Worm (Caenorhabditis elegans) whole organism, L4 larva: ENCODE measurements around the gene nhr-3.

Experiments used
- D1046.2 ChIP-seq: fragments of 200-800 bp; sonication (Bioruptor generic); IDR thresholded peaks from 2 replicates; pipeline ENCODE4 v1.3.6; 2022; ENCODE audit warnings: missing genetic modification characterization, missing compliant biosample characterization
- F44E2.7 ChIP-seq: fragments of 200-800 bp; sonication (Bioruptor generic); IDR thresholded peaks from 2 replicates; pipeline ENCODE4 v2.1.2; 2022; ENCODE audit warnings: missing genetic modification characterization, missing compliant biosample characterization
- T26A8.4 ChIP-seq: fragments of 200-800 bp; sonication (Bioruptor generic); IDR thresholded peaks from 2 replicates; pipeline ENCODE4 v1.3.6; 2022; ENCODE audit warnings: missing genetic modification characterization, missing compliant biosample characterization
- aha-1 ChIP-seq: fragments of 150-350 bp; peaks from one replicate; lab custom pipeline; 2014; ENCODE audit warnings: missing biosample characterization, missing genetic modification characterization
- arid-1 ChIP-seq: fragments of 200-800 bp; sonication (Bioruptor generic); conservative IDR thresholded peaks from 2 replicates; pipeline ENCODE4 v1.3.6; 2022; ENCODE audit warnings: missing genetic modification reagents, missing genetic modification characterization, missing compliant biosample characterization
- ceh-20 ChIP-seq: fragments of 200-800 bp; sonication (Bioruptor generic); IDR thresholded peaks from 2 replicates; pipeline ENCODE4 v1.3.6; 2022; ENCODE audit warnings: missing genetic modification reagents, missing genetic modification characterization, missing compliant biosample characterization
- ctbp-1 ChIP-seq: fragments of 200-800 bp; sonication (Bioruptor generic); IDR thresholded peaks from 2 replicates; pipeline ENCODE4 v1.3.6; 2022; ENCODE audit warnings: missing genetic modification reagents, missing genetic modification characterization, missing compliant biosample characterization
- daf-16 ChIP-seq, 3 experiments: sonication (generic microtip); optimal IDR thresholded peaks; 2 replicates each; lab custom pipeline; 2016 to 2017; ENCODE audit warnings: missing genetic modification characterization in 3 of 3, missing genetic modification reagents in 3 of 3, mild to moderate bottlenecking in 2 of 3, missing compliant biosample characterization in 2 of 3, missing biosample characterization in 1 of 3, moderate library complexity in 1 of 3
- dmd-6 ChIP-seq: fragments of 200-800 bp; sonication (Bioruptor generic); IDR thresholded peaks from 2 replicates; pipeline ENCODE4 v1.3.6; 2022; ENCODE audit warnings: missing genetic modification reagents, missing genetic modification characterization, missing compliant biosample characterization
- dmd-8 ChIP-seq: fragments of 200-800 bp; sonication (Bioruptor generic); IDR thresholded peaks from 2 replicates; pipeline ENCODE4 v1.3.6; 2022; ENCODE audit warnings: missing genetic modification characterization, missing compliant biosample characterization
- duxl-1 ChIP-seq: sonication (generic microtip); optimal IDR thresholded peaks from 2 replicates; lab custom pipeline; 2016; ENCODE audit warnings: mild to moderate bottlenecking, missing genetic modification characterization, moderate library complexity, missing compliant biosample characterization; ENCODE audit not compliant: poor library complexity
- dve-1 ChIP-seq: sonication (generic microtip); optimal IDR thresholded peaks from 2 replicates; lab custom pipeline; 2017; ENCODE audit warnings: antibody characterized with exemption, mild to moderate bottlenecking, missing genetic modification characterization, missing compliant biosample characterization; ENCODE audit not compliant: insufficient read depth
- egl-27 ChIP-seq: sonication (generic microtip); optimal IDR thresholded peaks from 3 replicates; lab custom pipeline; 2017; ENCODE audit warnings: missing biosample characterization, missing genetic modification reagents, missing genetic modification characterization
- fkh-10 ChIP-seq: fragments of 150-350 bp; optimal IDR thresholded peaks from 2 replicates; lab custom pipeline; 2014; ENCODE audit warnings: missing biosample characterization, missing genetic modification reagents, missing genetic modification characterization
- fos-1 ChIP-seq: fragments of 150-350 bp; optimal IDR thresholded peaks from 2 replicates; lab custom pipeline; 2014; ENCODE audit warnings: missing biosample characterization, missing genetic modification characterization
- hif-1 ChIP-seq, 2 experiments: sonication (generic microtip); optimal IDR thresholded peaks; 2 replicates each; lab custom pipeline; 2016 to 2017; ENCODE audit warnings: missing compliant biosample characterization in 2 of 2, missing genetic modification characterization in 2 of 2, missing genetic modification reagents in 2 of 2, missing genotype in 2 of 2, mild to moderate bottlenecking in 1 of 2
- hlh-11 ChIP-seq: fragments of 200-800 bp; sonication (Bioruptor generic); optimal IDR thresholded peaks from 2 replicates; lab custom pipeline; 2018; ENCODE audit warnings: mild to moderate bottlenecking, missing genetic modification characterization, missing compliant biosample characterization
- hlh-30 ChIP-seq: sonication (generic microtip); optimal IDR thresholded peaks from 2 replicates; lab custom pipeline; 2017; ENCODE audit warnings: antibody characterized with exemption, mild to moderate bottlenecking, missing genetic modification characterization, missing compliant biosample characterization; ENCODE audit not compliant: insufficient read depth
- hmg-1.1 ChIP-seq: fragments of 200-800 bp; sonication (Bioruptor generic); IDR thresholded peaks from 2 replicates; pipeline ENCODE4 v1.3.6; 2022; ENCODE audit warnings: missing genetic modification reagents, missing genetic modification characterization, missing compliant biosample characterization
- lin-13 ChIP-seq: fragments of 150-350 bp; optimal IDR thresholded peaks from 2 replicates; lab custom pipeline; 2014; ENCODE audit warnings: missing biosample characterization, missing genetic modification reagents, missing genetic modification characterization
- lin-38 ChIP-seq: fragments of 200-800 bp; sonication (Bioruptor generic); IDR thresholded peaks from 2 replicates; pipeline ENCODE4 v1.3.6; 2022; ENCODE audit warnings: missing genetic modification reagents, missing genetic modification characterization, missing compliant biosample characterization
- lsy-2 ChIP-seq, 2 experiments: fragments of 150-350 bp in 1 of 2; sonication (generic microtip) in 1 of 2; optimal IDR thresholded peaks; 2 replicates each; lab custom pipeline; 2014 to 2017; ENCODE audit warnings: missing biosample characterization in 2 of 2, missing genetic modification characterization in 2 of 2
- mdl-1 ChIP-seq, 2 experiments: fragments of 150-350 bp in 1 of 2; sonication (generic microtip) in 1 of 2; optimal IDR thresholded peaks; 2 replicates each; lab custom pipeline; 2014 to 2017; ENCODE audit warnings: missing biosample characterization in 2 of 2, missing genetic modification characterization in 2 of 2
- mep-1 ChIP-seq: fragments of 150-350 bp; sonication (generic microtip); optimal IDR thresholded peaks from 3 replicates; lab custom pipeline; 2014; ENCODE audit warnings: missing biosample characterization, missing genetic modification characterization
- mxl-3 ChIP-seq: fragments of 200-800 bp; sonication (Bioruptor generic); optimal IDR thresholded peaks from 2 replicates; lab custom pipeline; 2018; ENCODE audit warnings: mild to moderate bottlenecking, missing genetic modification characterization, missing compliant biosample characterization
- nhr-102 ChIP-seq: sonication (generic microtip); optimal IDR thresholded peaks from 2 replicates; lab custom pipeline; 2016; ENCODE audit warnings: mild to moderate bottlenecking, missing genetic modification characterization, moderate library complexity, missing compliant biosample characterization
- nhr-237 ChIP-seq: sonication (generic microtip); optimal IDR thresholded peaks from 2 replicates; lab custom pipeline; 2017; ENCODE audit warnings: missing biosample characterization, missing genetic modification characterization
- nhr-28 ChIP-seq: fragments of 150-350 bp; optimal IDR thresholded peaks from 2 replicates; lab custom pipeline; 2014; ENCODE audit warnings: missing biosample characterization, missing genetic modification characterization
- nhr-48 ChIP-seq: sonication (generic microtip); optimal IDR thresholded peaks from 2 replicates; lab custom pipeline; 2016; ENCODE audit warnings: mild to moderate bottlenecking, missing genetic modification characterization, missing compliant biosample characterization
- pha-4 ChIP-seq, 2 experiments: fragments of 150-350 bp in 1 of 2; fragments of 200-800 bp in 1 of 2; sonication (Bioruptor generic) in 1 of 2; IDR thresholded peaks in 1 of 2; optimal IDR thresholded peaks in 1 of 2; 2 replicates each; pipeline versions ENCODE4 v1.3.6 to Lab custom; 2014 to 2022; ENCODE audit warnings: missing genetic modification characterization in 2 of 2, missing genetic modification reagents in 2 of 2, missing biosample characterization in 1 of 2, missing compliant biosample characterization in 1 of 2
- rbr-2 ChIP-seq: sonication (generic microtip); optimal IDR thresholded peaks from 2 replicates; lab custom pipeline; 2016; ENCODE audit warnings: missing genotype, missing genetic modification characterization, missing compliant biosample characterization
- saeg-2 ChIP-seq: fragments of 200-800 bp; sonication (Bioruptor generic); IDR thresholded peaks from 2 replicates; pipeline ENCODE4 v1.3.6; 2022; ENCODE audit warnings: missing genetic modification reagents, missing genetic modification characterization, missing compliant biosample characterization
- set-16 ChIP-seq: fragments of 200-800 bp; sonication (Bioruptor generic); IDR thresholded peaks from 2 replicates; pipeline ENCODE4 v1.3.6; 2022; ENCODE audit warnings: missing genetic modification reagents, missing genetic modification characterization, missing compliant biosample characterization
- skn-1 ChIP-seq: fragments of 150-350 bp; optimal IDR thresholded peaks from 2 replicates; lab custom pipeline; 2014; ENCODE audit warnings: missing biosample characterization, missing genetic modification characterization
- snpc-4 ChIP-seq: fragments of 150-350 bp; optimal IDR thresholded peaks from 2 replicates; lab custom pipeline; 2014; ENCODE audit warnings: missing biosample characterization, missing genetic modification characterization
- unc-39 ChIP-seq: sonication (generic microtip); optimal IDR thresholded peaks from 2 replicates; lab custom pipeline; 2017; ENCODE audit warnings: missing biosample characterization, missing genetic modification characterization
- unc-62 ChIP-seq, 3 experiments: fragments of 150-350 bp in 1 of 3; sonication (generic microtip); optimal IDR thresholded peaks in 2 of 3; peaks in 1 of 3; 1 replicate in 1 of 3; 2 replicates in 2 of 3; lab custom pipeline; 2014 to 2017; ENCODE audit warnings: missing biosample characterization in 3 of 3, missing genetic modification characterization in 3 of 3, missing genetic modification reagents in 3 of 3, missing genotype in 1 of 3
- zag-1 ChIP-seq: fragments of 150-350 bp; optimal IDR thresholded peaks from 2 replicates; lab custom pipeline; 2014; ENCODE audit warnings: missing biosample characterization, missing genetic modification characterization
- zip-11 ChIP-seq: fragments of 200-800 bp; sonication (Bioruptor generic); IDR thresholded peaks from 2 replicates; pipeline ENCODE4 v1.3.6; 2022; ENCODE audit warnings: missing genetic modification characterization, missing compliant biosample characterization
- ztf-7 ChIP-seq: fragments of 150-350 bp; optimal IDR thresholded peaks from 2 replicates; lab custom pipeline; 2014; ENCODE audit warnings: missing biosample characterization, missing genetic modification characterization

The nhr-3 gene

ce11 chrX:14557352-14557935 is 860 bp upstream of the nhr-3 start:
- TF ChIP-seq egl-27 (no peak), mdl-1 (tag; optimal IDR thresholded peaks at IDR 0.05; lab: Kevin White, UChicago) (peak in 1 of 2 experiments; percentile 79), lin-13 (GFP tag; lab: Kevin White, UChicago) (peak; percentile 7), dmd-6 (GFP tag; lab: Robert Waterston, UW) (peak; percentile 39), dmd-8 (GFP tag; lab: Robert Waterston, UW) (no peak), zip-11 (GFP tag; lab: Robert Waterston, UW) (no peak), nhr-237 (tag; lab: Kevin White, UChicago) (no peak), mep-1 (tag; lab: Kevin White, UChicago) (peak; percentile 60), lin-38 (GFP tag; lab: Robert Waterston, UW) (no peak), aha-1 (tag; lab: Kevin White, UChicago) (peak; percentile 96), hlh-30 (tag; lab: Kevin White, UChicago) (peak; percentile 69), skn-1 (tag; lab: Kevin White, UChicago) (no peak), hif-1 (tag; optimal IDR thresholded peaks at IDR 0.05; lab: Kevin White, UChicago) (peak in 1 of 2 experiments; percentile 76), nhr-48 (tag; lab: Kevin White, UChicago) (peak; percentile 5), daf-16 (GFP tag; optimal IDR thresholded peaks at IDR 0.05; lab: Kevin White, UChicago) (no peak), daf-16 (tag; optimal IDR thresholded peaks at IDR 0.05; lab: Kevin White, UChicago) (no peak), arid-1 (GFP tag; lab: Robert Waterston, UW) (0 out of 2 replicates have a peak, but pooled peaks have one; percentile 21), nhr-28 (tag; lab: Kevin White, UChicago) (peak; percentile 77), dve-1 (tag; lab: Kevin White, UChicago) (peak; percentile 47), duxl-1 (tag; lab: Kevin White, UChicago) (no peak), fkh-10 (GFP tag; lab: Kevin White, UChicago) (no peak), pha-4 (GFP tag; IDR thresholded peaks at IDR 0.05; lab: Robert Waterston, UW) (no peak), pha-4 (tag; optimal IDR thresholded peaks at IDR 0.05; lab: Kevin White, UChicago) (peak; percentile 48), snpc-4 (tag; lab: Kevin White, UChicago) (no peak), unc-62 (GFP tag; optimal IDR thresholded peaks at IDR 0.05 in 1 of 2; lab: Kevin White, UChicago) (peak in 1 of 2 experiments; percentile 98), unc-62 (tag; optimal IDR thresholded peaks at IDR 0.05; lab: Kevin White, UChicago) (peak; percentile 16), ceh-20 (GFP tag; lab: Robert Waterston, UW) (no peak), fos-1 (no peak), F44E2.7 (GFP tag; lab: Robert Waterston, UW) (no peak), hmg-1.1 (peak; percentile 81), ctbp-1 (GFP tag; lab: Robert Waterston, UW) (peak; percentile 80), nhr-102 (tag; lab: Kevin White, UChicago) (no peak), unc-39 (tag; lab: Kevin White, UChicago) (no peak), ztf-7 (peak; percentile 82), set-16 (GFP tag; lab: Robert Waterston, UW) (peak; percentile 19; the same call in 1 of the 2 replicates), hlh-11 (tag; lab: Kevin White, UChicago) (peak; percentile 76), rbr-2 (tag; lab: Kevin White, UChicago) (peak; percentile 19), zag-1 (tag; lab: Kevin White, UChicago) (no peak), T26A8.4 (GFP tag; lab: Robert Waterston, UW) (0 out of 2 replicates have a peak, but pooled peaks have one; percentile 18), saeg-2 (GFP tag; lab: Robert Waterston, UW) (no peak), mxl-3 (peak; percentile 1), D1046.2 (GFP tag; lab: Robert Waterston, UW) (no peak), lsy-2 (tag; optimal IDR thresholded peaks at IDR 0.05; lab: Kevin White, UChicago) (peak in 1 of 2 experiments; percentile 18)
